Fruit fly (Drosophila melanogaster) whole organism, embryonic: ENCODE results near the gene tai.

Experiments used
- Adf1 ChIP-seq: fragments of 200-800 bp; sonication (Bioruptor generic); IDR thresholded peaks from 2 replicates; pipeline ENCODE4 v1.3.6; 2022; ENCODE audit warnings: missing biosample characterization, missing genetic modification characterization
- Atf3 ChIP-seq: fragments of 200-800 bp; sonication (Bioruptor generic); optimal IDR thresholded peaks from 3 replicates; lab custom pipeline; 2016; ENCODE audit warnings: missing biosample characterization, missing genetic modification characterization
- Atf6 ChIP-seq: fragments of 200-800 bp; sonication (Bioruptor generic); IDR thresholded peaks from 2 replicates; pipeline ENCODE4 v1.3.6; 2022; ENCODE audit warnings: missing biosample characterization, missing genetic modification characterization
- Bgb ChIP-seq: fragments of 200-800 bp; sonication (Bioruptor generic); IDR thresholded peaks from 2 replicates; pipeline ENCODE4 v1.3.6; 2022; ENCODE audit warnings: missing biosample characterization, missing genetic modification characterization; ENCODE audit not compliant: partially characterized antibody
- BtbVII ChIP-seq: fragments of 200-800 bp; sonication (Bioruptor generic); optimal IDR thresholded peaks from 3 replicates; lab custom pipeline; 2017; ENCODE audit warnings: missing biosample characterization, mild to moderate bottlenecking, missing genetic modification characterization
- CG11695 ChIP-seq: fragments of 200-800 bp; sonication (Bioruptor generic); IDR thresholded peaks from 3 replicates; pipeline ENCODE4 v1.3.6; 2022; ENCODE audit warnings: missing biosample characterization, missing genetic modification characterization
- CG11696 ChIP-seq: fragments of 200-800 bp; sonication (Bioruptor generic); IDR thresholded peaks from 2 replicates; pipeline ENCODE4 v1.3.6; 2022; ENCODE audit warnings: missing biosample characterization, missing genetic modification characterization
- CG1233 ChIP-seq: fragments of 200-800 bp; sonication (Bioruptor generic); optimal IDR thresholded peaks from 4 replicates; lab custom pipeline; 2018; ENCODE audit warnings: missing biosample characterization, mild to moderate bottlenecking, missing genetic modification characterization
- CG13123 ChIP-seq: fragments of 200-800 bp; sonication (Bioruptor generic); optimal IDR thresholded peaks from 2 replicates; lab custom pipeline; 2016; ENCODE audit warnings: missing biosample characterization, missing genetic modification characterization
- CG14710 ChIP-seq: fragments of 200-800 bp; sonication (Bioruptor generic); optimal IDR thresholded peaks from 3 replicates; lab custom pipeline; 2019; ENCODE audit warnings: missing biosample characterization, mild to moderate bottlenecking, missing genetic modification characterization, moderate library complexity
- CG15479 ChIP-seq: fragments of 200-800 bp; sonication (Bioruptor generic); optimal IDR thresholded peaks from 3 replicates; lab custom pipeline; 2019; ENCODE audit warnings: missing biosample characterization, mild to moderate bottlenecking, missing genetic modification characterization, moderate library complexity
- CG17186 ChIP-seq: fragments of 200-800 bp; sonication (Bioruptor generic); optimal IDR thresholded peaks from 3 replicates; lab custom pipeline; 2017; ENCODE audit warnings: missing biosample characterization, missing genetic modification reagents, missing genetic modification characterization
- CG32767 ChIP-seq: fragments of 200-800 bp; sonication (Bioruptor generic); IDR thresholded peaks from 2 replicates; pipeline ENCODE4 v1.3.6; 2022; ENCODE audit warnings: missing biosample characterization, missing genetic modification characterization
- CG33213 ChIP-seq: fragments of 200-800 bp; sonication (Bioruptor generic); optimal IDR thresholded peaks from 3 replicates; lab custom pipeline; 2016; ENCODE audit warnings: missing biosample characterization, missing genetic modification characterization
- CG4328 ChIP-seq: fragments of 200-800 bp; sonication (Bioruptor generic); optimal IDR thresholded peaks from 3 replicates; lab custom pipeline; 2017; ENCODE audit warnings: missing biosample characterization, missing genetic modification reagents, missing genetic modification characterization
- CG43689 ChIP-seq: fragments of 200-800 bp; sonication (Bioruptor generic); IDR thresholded peaks from 2 replicates; pipeline ENCODE4 v1.3.6; 2022; ENCODE audit warnings: missing biosample characterization, missing genetic modification characterization
- CG4820 ChIP-seq: fragments of 200-800 bp; sonication (Bioruptor generic); optimal IDR thresholded peaks from 3 replicates; lab custom pipeline; 2016; ENCODE audit warnings: missing biosample characterization, missing genetic modification characterization
- CG6689 ChIP-seq: fragments of 200-800 bp; sonication (Bioruptor generic); IDR thresholded peaks from 2 replicates; pipeline ENCODE4 v1.3.6; 2022; ENCODE audit warnings: missing biosample characterization, missing genetic modification characterization
- CG9932 ChIP-seq: fragments of 200-800 bp; sonication (Bioruptor generic); IDR thresholded peaks from 2 replicates; pipeline ENCODE4 v1.3.6; 2022; ENCODE audit warnings: missing biosample characterization, missing genetic modification characterization
- CoRest ChIP-seq: fragments of 200-800 bp; sonication (Bioruptor generic); optimal IDR thresholded peaks from 3 replicates; lab custom pipeline; 2018; ENCODE audit warnings: missing biosample characterization, mild to moderate bottlenecking, missing genetic modification characterization, moderate library complexity
- D19A ChIP-seq: fragments of 200-800 bp; optimal IDR thresholded peaks from 3 replicates; lab custom pipeline; 2019; ENCODE audit warnings: missing biosample characterization, mild to moderate bottlenecking, missing genetic modification characterization, moderate library complexity
- Deaf1 ChIP-seq: fragments of 200-800 bp; optimal IDR thresholded peaks from 3 replicates; lab custom pipeline; 2019; ENCODE audit warnings: missing biosample characterization, mild to moderate bottlenecking, missing genetic modification characterization, moderate library complexity
- Doc2 ChIP-seq: fragments of 200-800 bp; sonication (Bioruptor generic); IDR thresholded peaks from 2 replicates; pipeline ENCODE4 v1.3.6; 2022; ENCODE audit warnings: missing biosample characterization, missing genetic modification characterization
- Hr3 ChIP-seq: fragments of 200-800 bp; sonication (Bioruptor generic); optimal IDR thresholded peaks from 3 replicates; lab custom pipeline; 2016; ENCODE audit warnings: missing biosample characterization, missing genetic modification characterization
- Hr39 ChIP-seq: fragments of >200 bp; optimal IDR thresholded peaks from 2 replicates; lab custom pipeline; 2017
- Myb ChIP-seq: fragments of 200-800 bp; sonication (Bioruptor generic); optimal IDR thresholded peaks from 2 replicates; lab custom pipeline; 2016; ENCODE audit warnings: missing biosample characterization, missing genetic modification characterization
- NFAT ChIP-seq: fragments of 200-800 bp; sonication (Bioruptor generic); IDR thresholded peaks from 2 replicates; pipeline ENCODE4 v1.3.6; 2022; ENCODE audit warnings: missing biosample characterization, missing genetic modification characterization
- Sox102F ChIP-seq: fragments of 200-800 bp; sonication (Bioruptor generic); optimal IDR thresholded peaks from 2 replicates; lab custom pipeline; 2018; ENCODE audit warnings: missing biosample characterization, mild to moderate bottlenecking, missing genetic modification characterization, moderate library complexity
- Taf1 ChIP-seq: fragments of 200-800 bp; sonication (Bioruptor generic); IDR thresholded peaks from 2 replicates; pipeline ENCODE4 v1.3.6; 2022; ENCODE audit warnings: missing biosample characterization, missing genetic modification characterization
- Tbp ChIP-seq: fragments of >200 bp; optimal IDR thresholded peaks from 2 replicates; lab custom pipeline; 2018; ENCODE audit warnings: missing biosample characterization, missing genetic modification characterization
- Xbp1 ChIP-seq: fragments of 200-800 bp; sonication (Bioruptor generic); optimal IDR thresholded peaks from 3 replicates; lab custom pipeline; 2016; ENCODE audit warnings: missing biosample characterization, mild to moderate bottlenecking, missing genetic modification characterization
- YL-1 ChIP-seq: fragments of 200-800 bp; sonication (Bioruptor generic); optimal IDR thresholded peaks from 3 replicates; lab custom pipeline; 2017; ENCODE audit warnings: missing biosample characterization, mild to moderate bottlenecking, missing genetic modification characterization
- bcd ChIP-seq: fragments of 200-800 bp; sonication (Bioruptor generic); optimal IDR thresholded peaks from 2 replicates; lab custom pipeline; 2017; ENCODE audit warnings: missing biosample characterization, mild to moderate bottlenecking, missing genetic modification characterization
- cato ChIP-seq: fragments of 200-800 bp; sonication (Bioruptor generic); optimal IDR thresholded peaks from 2 replicates; lab custom pipeline; 2016; ENCODE audit warnings: missing biosample characterization, missing genetic modification characterization, borderline replicate concordance
- ems ChIP-seq: fragments of 200-800 bp; sonication (Bioruptor generic); optimal IDR thresholded peaks from 3 replicates; lab custom pipeline; 2016; ENCODE audit warnings: missing biosample characterization, missing genetic modification characterization
- ewg ChIP-seq: fragments of 200-800 bp; sonication (Bioruptor generic); optimal IDR thresholded peaks from 3 replicates; lab custom pipeline; 2017; ENCODE audit warnings: mild to moderate bottlenecking, missing biosample characterization, missing genetic modification reagents, missing genetic modification characterization
- ftz-f1 ChIP-seq: fragments of 200-800 bp; sonication (Bioruptor generic); optimal IDR thresholded peaks from 2 replicates; lab custom pipeline; 2016; ENCODE audit warnings: missing biosample characterization, missing genetic modification characterization
- insv ChIP-seq, 2 experiments: fragments of 200-800 bp; sonication (Bioruptor generic); optimal IDR thresholded peaks; 3 replicates each; lab custom pipeline; 2016 to 2018; ENCODE audit warnings: missing biosample characterization in 2 of 2, missing genetic modification characterization in 2 of 2
- inv ChIP-seq: fragments of 200-800 bp; sonication (Bioruptor generic); IDR thresholded peaks from 2 replicates; pipeline ENCODE4 v1.3.6; 2022; ENCODE audit warnings: missing biosample characterization, missing genetic modification characterization; ENCODE audit not compliant: partially characterized antibody
- lab ChIP-seq: fragments of 200-800 bp; sonication (Bioruptor generic); optimal IDR thresholded peaks from 3 replicates; lab custom pipeline; 2017; ENCODE audit warnings: missing biosample characterization, missing genetic modification characterization, mild to moderate bottlenecking, moderate library complexity, missing genetic modification reagents
- lilli ChIP-seq: fragments of 200-800 bp; sonication (Bioruptor generic); optimal IDR thresholded peaks from 3 replicates; lab custom pipeline; 2016; ENCODE audit warnings: missing biosample characterization, missing genetic modification characterization
- pan ChIP-seq, 4 experiments: fragments of >200 bp in 3 of 4; fragments of 200-800 bp in 1 of 4; sonication (Bioruptor generic) in 1 of 4; optimal IDR thresholded peaks in 3 of 4; IDR thresholded peaks in 1 of 4; 2 replicates each; pipeline versions ENCODE4 v1.3.6 to Lab custom; 2017 to 2022; ENCODE audit warnings: missing biosample characterization in 2 of 4, missing genetic modification characterization in 2 of 4, mixed read lengths in 1 of 4
- pita ChIP-seq: fragments of 200-800 bp; sonication (Bioruptor generic); optimal IDR thresholded peaks from 2 replicates; lab custom pipeline; 2017; ENCODE audit warnings: missing biosample characterization, mild to moderate bottlenecking, missing genetic modification characterization
- prd ChIP-seq, 3 experiments: fragments of >200 bp in 2 of 3; fragments of 200-800 bp in 1 of 3; sonication (Bioruptor generic) in 1 of 3; optimal IDR thresholded peaks in 2 of 3; IDR thresholded peaks in 1 of 3; 2 replicates in 2 of 3; 3 replicates in 1 of 3; pipeline versions ENCODE4 v1.3.6 to Lab custom; 2017 to 2022; ENCODE audit warnings: missing biosample characterization in 1 of 3, missing genetic modification characterization in 1 of 3
- slbo ChIP-seq: fragments of 200-800 bp; sonication (Bioruptor generic); IDR thresholded peaks from 2 replicates; pipeline ENCODE4 v1.3.6; 2022; ENCODE audit warnings: missing biosample characterization, missing genetic modification characterization
- tll ChIP-seq, 2 experiments: fragments of 200-800 bp in 1 of 2; fragments of >200 bp in 1 of 2; sonication (Bioruptor generic) in 1 of 2; optimal IDR thresholded peaks; 2 replicates each; lab custom pipeline; 2017 to 2019; ENCODE audit warnings: missing biosample characterization in 2 of 2, missing genetic modification characterization in 2 of 2, mild to moderate bottlenecking in 1 of 2, moderate library complexity in 1 of 2
- tup ChIP-seq: fragments of 200-800 bp; sonication (Bioruptor generic); optimal IDR thresholded peaks from 2 replicates; lab custom pipeline; 2016; ENCODE audit warnings: missing biosample characterization, mild to moderate bottlenecking, missing genetic modification characterization, moderate library complexity
- unc-4 ChIP-seq: fragments of 200-800 bp; sonication (Bioruptor generic); IDR thresholded peaks from 2 replicates; pipeline ENCODE4 v1.3.6; 2022; ENCODE audit warnings: missing biosample characterization, missing genetic modification characterization; ENCODE audit not compliant: partially characterized antibody
- wek ChIP-seq: fragments of 200-800 bp; sonication (Bioruptor generic); optimal IDR thresholded peaks from 3 replicates; lab custom pipeline; 2018; ENCODE audit warnings: missing biosample characterization, mild to moderate bottlenecking, missing genetic modification characterization, moderate library complexity

tai gene

DNA sequence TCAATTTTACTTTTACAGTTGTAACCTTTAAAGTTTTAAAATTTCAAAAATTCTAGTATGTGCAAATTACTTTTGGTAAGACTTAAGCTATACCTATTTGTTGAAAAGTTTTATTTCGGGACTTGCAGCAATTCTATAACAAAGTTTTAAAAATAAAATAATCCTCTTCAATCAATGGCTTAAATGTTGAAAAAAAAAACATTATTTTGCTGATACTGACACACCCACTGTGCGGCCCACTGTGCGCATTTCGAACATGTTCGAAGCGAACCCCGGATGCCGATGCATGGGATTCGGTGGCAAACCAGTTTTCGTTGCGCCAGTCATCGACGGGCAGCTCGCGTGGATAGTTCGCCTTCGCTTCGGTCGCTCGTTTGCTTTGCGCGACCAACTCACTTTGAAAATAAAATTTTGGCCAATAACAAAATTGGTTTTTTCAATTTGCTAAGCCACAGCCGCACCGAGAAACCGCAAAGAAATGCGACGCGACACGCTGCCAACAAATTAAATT is 41.1 kb upstream of the tai start, which contains the start of gene CG32982 (continued):
- peak; percentile 66; the same call in 1 of the 2 replicates for TF ChIP-seq Bgb (GFP tag; lab: Robert Waterston, UW)
- peak; percentile 80 for TF ChIP-seq Xbp1
- peak; percentile 89 for TF ChIP-seq Sox102F (GFP tag; lab: Kevin White, UChicago)
- TF ChIP-seq Deaf1 (tag; lab: Kevin White, UChicago): peak; percentile 83
- no peak for TF ChIP-seq pita (GFP tag; lab: Kevin White, UChicago)
- peak; percentile 80 for TF ChIP-seq Myb (GFP tag; lab: Kevin White, UChicago)
- no peak for TF ChIP-seq unc-4 (GFP tag; lab: Robert Waterston, UW)
- peak; percentile 82 for TF ChIP-seq Doc2 (GFP tag; lab: Robert Waterston, UW)
- no peak for TF ChIP-seq Hr39 (lab: Kevin White, UChicago)
- TF ChIP-seq ftz-f1 (GFP tag; lab: Kevin White, UChicago): peak; percentile 59
- TF ChIP-seq CG33213 (GFP tag; lab: Kevin White, UChicago): peak; percentile 67
- TF ChIP-seq Atf6 (GFP tag; lab: Robert Waterston, UW): peak; percentile 93
- TF ChIP-seq CG11695 (GFP tag; lab: Robert Waterston, UW): peak; percentile 91
- peak; percentile 43 for TF ChIP-seq wek (GFP tag; lab: Kevin White, UChicago)
- peak; percentile 89 for TF ChIP-seq D19A (tag; lab: Kevin White, UChicago)
- TF ChIP-seq ems (GFP tag; lab: Kevin White, UChicago): peak; percentile 92
- peak; percentile 89 for TF ChIP-seq slbo
- TF ChIP-seq ewg (GFP tag; lab: Kevin White, UChicago): peak; percentile 70
- no peak for TF ChIP-seq prd (optimal IDR thresholded peaks at IDR 0.05; lab: Kevin White, UChicago)
- TF ChIP-seq prd (GFP tag; IDR thresholded peaks at IDR 0.05; lab: Robert Waterston, UW): peak; percentile 94
- no peak for TF ChIP-seq inv (GFP tag; lab: Robert Waterston, UW)
- peak; percentile 87 for TF ChIP-seq CG14710 (tag; lab: Kevin White, UChicago)
- TF ChIP-seq CG43689: peak; percentile 64; the same call in 1 of the 2 replicates
- peak; percentile 28 to 61 for TF ChIP-seq insv (GFP tag; optimal IDR thresholded peaks at IDR 0.05; lab: Kevin White, UChicago)
- TF ChIP-seq Adf1 (GFP tag; lab: Robert Waterston, UW): peak; percentile 71
- TF ChIP-seq Tbp (GFP tag; lab: Kevin White, UChicago): no peak
- peak; percentile 65 for TF ChIP-seq CG13123 (GFP tag; lab: Kevin White, UChicago)
- TF ChIP-seq lab (GFP tag; lab: Kevin White, UChicago): peak; percentile 92
- peak; percentile 55; the same call in 1 of the 2 replicates for TF ChIP-seq CG11696 (GFP tag; lab: Robert Waterston, UW)
- peak; percentile 77 for TF ChIP-seq CG32767 (GFP tag; lab: Robert Waterston, UW)
- TF ChIP-seq CG9932: peak; percentile 93
- peak; percentile 91 for TF ChIP-seq CG4328
- peak; percentile 51 for TF ChIP-seq CG15479 (GFP tag; lab: Kevin White, UChicago)
- TF ChIP-seq CG6689: peak; percentile 92
- peak; percentile 92 for TF ChIP-seq Hr3 (GFP tag; lab: Kevin White, UChicago)
- TF ChIP-seq NFAT (GFP tag; lab: Robert Waterston, UW): peak; percentile 84
- TF ChIP-seq CG17186 (GFP tag; lab: Kevin White, UChicago): peak; percentile 62
- TF ChIP-seq Atf3 (GFP tag; lab: Kevin White, UChicago): peak; percentile 32
- TF ChIP-seq cato: peak; percentile 84
- TF ChIP-seq CG1233 (GFP tag; lab: Kevin White, UChicago): peak; percentile 90
- TF ChIP-seq lilli (GFP tag; lab: Kevin White, UChicago): peak; percentile 88
- peak; percentile 80; the same call in 1 of the 2 replicates for TF ChIP-seq Taf1
- TF ChIP-seq pan (optimal IDR thresholded peaks at IDR 0.05; lab: Kevin White, UChicago): no peak
- peak in 1 of 2 experiments; percentile 87 for TF ChIP-seq pan (GFP tag; optimal IDR thresholded peaks at IDR 0.05 in 1 of 2, IDR thresholded peaks at IDR 0.05 in 1 of 2)
- TF ChIP-seq BtbVII: peak; percentile 91
- TF ChIP-seq tup (GFP tag; lab: Kevin White, UChicago): peak; percentile 42
- TF ChIP-seq bcd (GFP tag; lab: Kevin White, UChicago): peak; percentile 95
- TF ChIP-seq tll (GFP tag; optimal IDR thresholded peaks at IDR 0.05; lab: Kevin White, UChicago): no peak
- peak; percentile 90 for TF ChIP-seq CG4820 (GFP tag; lab: Kevin White, UChicago)
- peak; percentile 96 for TF ChIP-seq CoRest
- TF ChIP-seq YL-1 (GFP tag; lab: Kevin White, UChicago): peak; percentile 56
